Worm (Caenorhabditis elegans) whole organism, late embryonic: ENCODE data around the gene F45D3.3.

Experiments used
- C08G9.2 ChIP-seq: sonication (generic microtip); optimal IDR thresholded peaks from 2 replicates; lab custom pipeline; 2016; ENCODE audit warnings: mild to moderate bottlenecking, missing genetic modification characterization, moderate library complexity, missing compliant biosample characterization
- C38D4.7 ChIP-seq: fragments of 200-800 bp; sonication (Bioruptor generic); optimal IDR thresholded peaks from 2 replicates; lab custom pipeline; 2018; ENCODE audit warnings: mild to moderate bottlenecking, missing genetic modification characterization, moderate library complexity, missing compliant biosample characterization
- ahr-1 ChIP-seq: sonication (generic microtip); optimal IDR thresholded peaks from 2 replicates; lab custom pipeline; 2016; ENCODE audit warnings: missing genetic modification characterization, missing compliant biosample characterization
- ama-1 ChIP-seq: fragments of 150-350 bp; optimal IDR thresholded peaks from 2 replicates; lab custom pipeline; 2014
- ceh-18 ChIP-seq: sonication (generic microtip); optimal IDR thresholded peaks from 2 replicates; lab custom pipeline; 2016; ENCODE audit warnings: missing genetic modification characterization, missing compliant biosample characterization
- ceh-34 ChIP-seq: sonication (generic microtip); optimal IDR thresholded peaks from 2 replicates; lab custom pipeline; 2016; ENCODE audit warnings: mild to moderate bottlenecking, missing genetic modification characterization, missing compliant biosample characterization
- ceh-9 ChIP-seq: sonication (generic microtip); optimal IDR thresholded peaks from 2 replicates; lab custom pipeline; 2016; ENCODE audit warnings: mild to moderate bottlenecking, missing genetic modification characterization, inconsistent platforms, missing compliant biosample characterization
- che-1 ChIP-seq: sonication (generic microtip); optimal IDR thresholded peaks from 2 replicates; lab custom pipeline; 2016; ENCODE audit warnings: mild to moderate bottlenecking, missing genetic modification characterization, missing compliant biosample characterization
- gmeb-2 ChIP-seq: sonication (generic microtip); optimal IDR thresholded peaks from 2 replicates; lab custom pipeline; 2016; ENCODE audit warnings: missing genetic modification characterization, inconsistent platforms, missing compliant biosample characterization
- hlh-13 ChIP-seq: fragments of 200-800 bp; sonication (Bioruptor generic); optimal IDR thresholded peaks from 2 replicates; lab custom pipeline; 2018; ENCODE audit warnings: mild to moderate bottlenecking, missing genetic modification characterization, missing compliant biosample characterization
- hlh-6 ChIP-seq: sonication (generic microtip); optimal IDR thresholded peaks from 2 replicates; lab custom pipeline; 2016; ENCODE audit warnings: missing genotype, missing genetic modification characterization, missing compliant biosample characterization
- hlh-8 ChIP-seq: sonication (generic microtip); optimal IDR thresholded peaks from 2 replicates; lab custom pipeline; 2016; ENCODE audit warnings: missing genotype, missing genetic modification characterization, missing compliant biosample characterization
- mec-3 ChIP-seq: sonication (generic microtip); optimal IDR thresholded peaks from 2 replicates; lab custom pipeline; 2016; ENCODE audit warnings: borderline replicate concordance, missing genetic modification characterization, missing compliant biosample characterization
- nfya-1 ChIP-seq: sonication (generic microtip); optimal IDR thresholded peaks from 2 replicates; lab custom pipeline; 2017; ENCODE audit warnings: missing genetic modification characterization, mild to moderate bottlenecking, missing compliant biosample characterization, antibody characterized with exemption, moderate library complexity
- odd-2 ChIP-seq: sonication (generic microtip); optimal IDR thresholded peaks from 2 replicates; lab custom pipeline; 2017; ENCODE audit warnings: antibody characterized with exemption, mild to moderate bottlenecking, missing genetic modification characterization, missing compliant biosample characterization
- pat-9 ChIP-seq: fragments of 200-800 bp; sonication (Bioruptor generic); optimal IDR thresholded peaks from 2 replicates; lab custom pipeline; 2018; ENCODE audit warnings: mild to moderate bottlenecking, missing genetic modification characterization, moderate library complexity, missing compliant biosample characterization
- pha-4 ChIP-seq: fragments of 150-350 bp; optimal IDR thresholded peaks from 2 replicates; lab custom pipeline; 2018; ENCODE audit warnings: missing biosample characterization, missing genetic modification reagents, missing genetic modification characterization
- pqm-1 ChIP-seq: sonication (generic microtip); optimal IDR thresholded peaks from 2 replicates; lab custom pipeline; 2016; ENCODE audit warnings: missing genetic modification characterization, missing compliant biosample characterization
- sdc-2 ChIP-seq: sonication (generic microtip); optimal IDR thresholded peaks from 2 replicates; lab custom pipeline; 2016; ENCODE audit warnings: missing genotype, missing genetic modification characterization, missing compliant biosample characterization
- sox-4 ChIP-seq: sonication (generic microtip); optimal IDR thresholded peaks from 2 replicates; lab custom pipeline; 2017; ENCODE audit warnings: mild to moderate bottlenecking, missing genetic modification characterization, inconsistent platforms, missing compliant biosample characterization
- tbx-7 ChIP-seq: sonication (generic microtip); optimal IDR thresholded peaks from 2 replicates; lab custom pipeline; 2016; ENCODE audit warnings: missing genotype, missing genetic modification characterization, missing compliant biosample characterization
- unc-42 ChIP-seq: sonication (generic microtip); optimal IDR thresholded peaks from 2 replicates; lab custom pipeline; 2016; ENCODE audit warnings: missing genotype, missing genetic modification characterization, missing compliant biosample characterization

Gene F45D3.3

DNA sequence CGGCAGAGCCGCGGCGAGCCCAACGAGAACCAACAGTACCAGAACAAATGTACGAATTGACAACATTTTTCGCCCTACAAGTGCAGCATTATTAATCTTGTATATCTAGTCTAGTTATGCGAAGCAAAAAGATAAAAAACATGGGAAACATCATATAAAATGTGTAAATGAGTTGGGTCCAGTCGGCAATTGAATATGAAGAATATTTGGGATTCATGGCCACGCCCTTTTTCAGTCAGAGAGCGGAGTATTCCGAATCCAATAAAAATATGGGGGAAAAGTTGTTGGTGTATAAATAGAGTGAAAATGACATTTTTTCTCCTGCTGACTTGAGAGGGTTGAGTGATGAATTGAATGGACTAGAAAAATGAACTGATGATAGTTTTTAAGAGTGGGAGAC is 44.0 kb downstream of the F45D3.3 start, which contains the start of gene nlp-46:
TSS of gene nlp-46 (minus strand) at position 101 of the 400 bp plus-strand sequence.
- TF ChIP-seq ama-1, result no peak
- TF ChIP-seq che-1 (tag; lab: Kevin White, UChicago), result no peak
- TF ChIP-seq pqm-1, result no peak
- no peak for TF ChIP-seq tbx-7
- no peak for TF ChIP-seq ceh-18 (tag; lab: Kevin White, UChicago)
- TF ChIP-seq mec-3 (tag; lab: Kevin White, UChicago), result no peak
- no peak for TF ChIP-seq hlh-6 (tag; lab: Kevin White, UChicago)
- no peak for TF ChIP-seq ahr-1 (tag; lab: Kevin White, UChicago)
- TF ChIP-seq odd-2 (tag; lab: Kevin White, UChicago), result no peak
- TF ChIP-seq unc-42 (tag; lab: Kevin White, UChicago), result no peak
- TF ChIP-seq ceh-9 (tag; lab: Kevin White, UChicago), result no peak
- no peak for TF ChIP-seq ceh-34 (tag; lab: Kevin White, UChicago)
- TF ChIP-seq pat-9 (tag; lab: Kevin White, UChicago), result no peak

DNA sequence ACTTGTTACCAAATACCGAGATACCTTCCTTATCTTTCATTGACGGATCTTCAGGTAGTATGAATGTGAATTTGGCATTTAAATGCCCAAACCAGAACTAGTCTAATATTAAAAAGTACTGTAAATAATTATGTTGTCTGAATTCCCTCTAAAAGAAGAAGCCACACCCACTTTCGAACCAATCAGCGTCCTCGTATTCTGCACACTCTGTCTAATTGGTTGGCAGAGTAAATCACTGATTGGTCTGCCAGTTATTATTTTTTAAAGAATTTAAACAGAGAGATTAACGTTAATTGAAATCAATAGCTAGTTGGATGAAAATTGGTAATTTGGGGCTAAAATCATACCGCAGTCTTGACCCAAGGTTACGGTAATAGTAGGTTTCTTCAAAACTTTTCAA is 44.5 kb downstream of the F45D3.3 start:
- TF ChIP-seq nfya-1 (tag; lab: Kevin White, UChicago) (peak; percentile 50), hlh-8 (tag; lab: Kevin White, UChicago) (no peak)

DNA sequence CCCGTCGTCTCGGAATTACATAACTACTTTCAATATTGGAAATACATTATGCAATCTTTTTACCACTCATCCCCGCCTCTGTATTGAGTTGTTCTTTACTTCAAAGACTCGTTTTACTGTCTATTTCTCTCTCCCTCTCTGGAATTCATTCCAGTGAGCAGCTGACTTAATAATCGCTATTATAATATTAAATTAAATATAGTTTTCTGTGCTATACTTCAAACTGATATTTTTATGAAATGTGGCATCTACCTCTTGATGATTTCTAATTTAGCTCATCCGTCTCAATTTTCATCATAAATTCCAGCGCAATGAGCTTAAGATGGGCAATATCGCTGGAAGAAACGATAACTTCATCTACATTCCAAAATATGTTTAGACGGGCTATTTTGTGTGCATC is 46.7 kb downstream of the F45D3.3 start, which contains the start of gene T28H10.1:
TSS of gene T28H10.1 (plus strand) at position 301 of the 400 bp plus-strand sequence.
- TF ChIP-seq hlh-6 (tag; lab: Kevin White, UChicago) (no peak), sdc-2 (tag; lab: Kevin White, UChicago) (no peak), ceh-9 (tag; lab: Kevin White, UChicago) (no peak), C38D4.7 (no peak), sox-4 (no peak), hlh-13 (no peak), ceh-34 (tag; lab: Kevin White, UChicago) (no peak), gmeb-2 (tag; lab: Kevin White, UChicago) (no peak), pha-4 (tag; lab: Kevin White, UChicago) (no peak), C08G9.2 (tag; lab: Kevin White, UChicago) (no peak)
